Worm (Caenorhabditis elegans) whole organism, L1 larva: Measurements from ENCODE around the gene F45D3.1.

Experiments
- C16A3.4 ChIP-seq: fragments of 150-350 bp; optimal IDR thresholded peaks from 2 replicates; lab custom pipeline; 2014; ENCODE audit warnings: missing biosample characterization, missing genetic modification characterization
- F16B12.6 ChIP-seq: fragments of 150-350 bp; optimal IDR thresholded peaks from 2 replicates; lab custom pipeline; 2014; ENCODE audit warnings: missing biosample characterization, missing genetic modification characterization
- Y116A8C.19 ChIP-seq: sonication (generic microtip); optimal IDR thresholded peaks from 2 replicates; lab custom pipeline; 2016; ENCODE audit warnings: missing compliant biosample characterization, missing genetic modification characterization, borderline replicate concordance
- aly-2 ChIP-seq: fragments of 150-350 bp; optimal IDR thresholded peaks from 2 replicates; lab custom pipeline; 2014; ENCODE audit warnings: missing biosample characterization, missing genetic modification characterization
- ama-1 ChIP-seq: fragments of 150-350 bp; optimal IDR thresholded peaks from 2 replicates; lab custom pipeline; 2014
- ceh-63 ChIP-seq: fragments of 200-800 bp; sonication (Bioruptor generic); optimal IDR thresholded peaks from 2 replicates; lab custom pipeline; 2018; ENCODE audit warnings: mild to moderate bottlenecking, missing genetic modification characterization, missing compliant biosample characterization
- ceh-82 ChIP-seq, 3 experiments: fragments of 150-350 bp in 1 of 3; sonication (generic microtip) in 2 of 3; optimal IDR thresholded peaks; 2 replicates each; lab custom pipeline; 2014 to 2017; ENCODE audit warnings: missing biosample characterization in 3 of 3, missing genetic modification characterization in 3 of 3
- ces-1 ChIP-seq: fragments of 150-350 bp; optimal IDR thresholded peaks from 2 replicates; lab custom pipeline; 2014; ENCODE audit warnings: missing biosample characterization, missing genetic modification reagents, missing genetic modification characterization
- efl-1 ChIP-seq, 4 experiments: fragments of 150-350 bp; optimal IDR thresholded peaks in 3 of 4; peaks in 1 of 4; 1 replicate in 1 of 4; 2 replicates in 3 of 4; lab custom pipeline; 2014; ENCODE audit warnings: missing biosample characterization in 2 of 4, missing genetic modification characterization in 2 of 4, missing genetic modification reagents in 2 of 4
- efl-3 ChIP-seq: fragments of 200-800 bp; sonication (Bioruptor generic); optimal IDR thresholded peaks from 2 replicates; lab custom pipeline; 2018; ENCODE audit warnings: mild to moderate bottlenecking, missing genetic modification characterization, missing compliant biosample characterization
- elt-2 ChIP-seq: sonication (generic microtip); optimal IDR thresholded peaks from 2 replicates; lab custom pipeline; 2016; ENCODE audit warnings: missing genetic modification characterization, mild to moderate bottlenecking, inconsistent platforms, missing compliant biosample characterization, missing genetic modification reagents
- elt-3 ChIP-seq, 6 experiments: fragments of 150-350 bp in 1 of 6; sonication (generic microtip); optimal IDR thresholded peaks; 2 replicates each; lab custom pipeline; 2017 to 2018; ENCODE audit warnings: missing biosample characterization in 6 of 6, missing genetic modification characterization in 6 of 6, inconsistent platforms in 1 of 6
- ets-5 ChIP-seq: fragments of 200-800 bp; sonication (Bioruptor generic); IDR thresholded peaks from 2 replicates; pipeline ENCODE4 v1.3.6; 2022; ENCODE audit warnings: missing genetic modification characterization, missing compliant biosample characterization
- fkh-10 ChIP-seq: sonication (generic microtip); optimal IDR thresholded peaks from 2 replicates; lab custom pipeline; 2017; ENCODE audit warnings: missing biosample characterization, missing genetic modification reagents, missing genetic modification characterization
- fkh-8 ChIP-seq: sonication (generic microtip); optimal IDR thresholded peaks from 2 replicates; lab custom pipeline; 2016; ENCODE audit warnings: mild to moderate bottlenecking, missing genetic modification characterization, missing compliant biosample characterization
- fos-1 ChIP-seq: fragments of 150-350 bp; optimal IDR thresholded peaks from 2 replicates; lab custom pipeline; 2014; ENCODE audit warnings: missing biosample characterization, missing genetic modification characterization
- grh-1 ChIP-seq: fragments of 200-800 bp; sonication (Bioruptor generic); IDR thresholded peaks from 2 replicates; pipeline ENCODE4 v1.3.6; 2022; ENCODE audit warnings: missing genetic modification reagents, missing genetic modification characterization, missing compliant biosample characterization
- hlh-4 ChIP-seq: sonication (generic microtip); optimal IDR thresholded peaks from 2 replicates; lab custom pipeline; 2016; ENCODE audit warnings: mild to moderate bottlenecking, missing genetic modification characterization, missing compliant biosample characterization
- hpl-2 ChIP-seq: fragments of 150-350 bp; optimal IDR thresholded peaks from 2 replicates; lab custom pipeline; 2014; ENCODE audit warnings: missing biosample characterization, missing genetic modification reagents, missing genetic modification characterization
- irx-1 ChIP-seq: sonication (generic microtip); optimal IDR thresholded peaks from 2 replicates; lab custom pipeline; 2016; ENCODE audit warnings: missing genetic modification characterization, missing compliant biosample characterization
- isw-1 ChIP-seq: fragments of 200-800 bp; sonication (Bioruptor generic); IDR thresholded peaks from 2 replicates; pipeline ENCODE4 v1.3.6; 2022; ENCODE audit warnings: missing genetic modification characterization, missing compliant biosample characterization
- lin-13 ChIP-seq: fragments of 150-350 bp; optimal IDR thresholded peaks from 2 replicates; lab custom pipeline; 2014; ENCODE audit warnings: missing biosample characterization, missing genetic modification reagents, missing genetic modification characterization
- lin-14 ChIP-seq: fragments of 200-800 bp; sonication (Bioruptor generic); optimal IDR thresholded peaks from 2 replicates; lab custom pipeline; 2018; ENCODE audit warnings: mild to moderate bottlenecking, missing genetic modification characterization, moderate library complexity, missing compliant biosample characterization
- lir-3 ChIP-seq: sonication (generic microtip); optimal IDR thresholded peaks from 2 replicates; lab custom pipeline; 2016; ENCODE audit warnings: mild to moderate bottlenecking, missing genetic modification characterization, moderate library complexity, missing compliant biosample characterization; ENCODE audit not compliant: poor library complexity
- lsy-2 ChIP-seq, 2 experiments: fragments of 150-350 bp; optimal IDR thresholded peaks; 2 replicates each; lab custom pipeline; 2014; ENCODE audit warnings: missing biosample characterization in 2 of 2, missing genetic modification characterization in 2 of 2
- mdl-1 ChIP-seq, 2 experiments: fragments of 150-350 bp; optimal IDR thresholded peaks; 2 replicates each; lab custom pipeline; 2014 to 2017; ENCODE audit warnings: missing biosample characterization in 2 of 2, missing genetic modification characterization in 2 of 2, inconsistent platforms in 1 of 2
- mef-2 ChIP-seq: fragments of 150-350 bp; optimal IDR thresholded peaks from 2 replicates; lab custom pipeline; 2014; ENCODE audit warnings: missing biosample characterization, missing genetic modification characterization
- mep-1 ChIP-seq: fragments of 150-350 bp; optimal IDR thresholded peaks from 2 replicates; lab custom pipeline; 2014; ENCODE audit warnings: missing biosample characterization, missing genetic modification characterization
- nhr-19 ChIP-seq: fragments of 200-800 bp; sonication (Bioruptor generic); conservative IDR thresholded peaks from 2 replicates; pipeline ENCODE4 v1.3.6; 2022; ENCODE audit warnings: missing genetic modification characterization, missing compliant biosample characterization
- nhr-20 ChIP-seq: sonication (generic microtip); optimal IDR thresholded peaks from 2 replicates; lab custom pipeline; 2016; ENCODE audit warnings: mild to moderate bottlenecking, missing genetic modification characterization, missing compliant biosample characterization
- nhr-237 ChIP-seq: fragments of 150-350 bp; optimal IDR thresholded peaks from 2 replicates; lab custom pipeline; 2014; ENCODE audit warnings: missing biosample characterization, missing genetic modification characterization
- nhr-28 ChIP-seq: fragments of 150-350 bp; optimal IDR thresholded peaks from 2 replicates; lab custom pipeline; 2014; ENCODE audit warnings: missing biosample characterization, missing genetic modification characterization
- nhr-47 ChIP-seq: sonication (generic microtip); optimal IDR thresholded peaks from 2 replicates; lab custom pipeline; 2016; ENCODE audit warnings: mild to moderate bottlenecking, missing genetic modification characterization, moderate library complexity, missing compliant biosample characterization
- nhr-76 ChIP-seq: sonication (generic microtip); optimal IDR thresholded peaks from 2 replicates; lab custom pipeline; 2017; ENCODE audit warnings: missing biosample characterization, missing genetic modification characterization
- nhr-77 ChIP-seq: fragments of 150-350 bp; optimal IDR thresholded peaks from 2 replicates; lab custom pipeline; 2014; ENCODE audit warnings: missing biosample characterization, missing genetic modification characterization
- nhr-84 ChIP-seq: sonication (generic microtip); optimal IDR thresholded peaks from 2 replicates; lab custom pipeline; 2017; ENCODE audit warnings: missing biosample characterization, missing genetic modification characterization
- nhr-85 ChIP-seq: sonication (generic microtip); peaks from one replicate; lab custom pipeline; 2016; ENCODE audit warnings: missing genetic modification characterization, inconsistent platforms, missing compliant biosample characterization
- nhr-90 ChIP-seq: sonication (generic microtip); optimal IDR thresholded peaks from 2 replicates; lab custom pipeline; 2016; ENCODE audit warnings: mild to moderate bottlenecking, missing genetic modification characterization, missing compliant biosample characterization; ENCODE audit not compliant: poor library complexity
- pax-3 ChIP-seq: fragments of 200-800 bp; sonication (Bioruptor generic); optimal IDR thresholded peaks from 2 replicates; lab custom pipeline; 2018; ENCODE audit warnings: mild to moderate bottlenecking, missing genetic modification characterization, moderate library complexity, missing compliant biosample characterization
- rnt-1 ChIP-seq: sonication (generic microtip); optimal IDR thresholded peaks from 2 replicates; lab custom pipeline; 2016; ENCODE audit warnings: mild to moderate bottlenecking, missing genetic modification characterization, moderate library complexity, missing compliant biosample characterization
- skn-1 ChIP-seq: fragments of 150-350 bp; optimal IDR thresholded peaks from 2 replicates; lab custom pipeline; 2014; ENCODE audit warnings: missing biosample characterization, missing genetic modification characterization
- snpc-4 ChIP-seq: fragments of 150-350 bp; optimal IDR thresholded peaks from 2 replicates; lab custom pipeline; 2014; ENCODE audit warnings: missing biosample characterization, missing genetic modification characterization
- snu-23 ChIP-seq: sonication (generic microtip); optimal IDR thresholded peaks from 2 replicates; lab custom pipeline; 2016; ENCODE audit warnings: missing genetic modification characterization, missing compliant biosample characterization
- sptf-1 ChIP-seq: fragments of 150-350 bp; optimal IDR thresholded peaks from 2 replicates; lab custom pipeline; 2014; ENCODE audit warnings: missing biosample characterization, missing genetic modification characterization
- sup-37 ChIP-seq: fragments of 200-800 bp; sonication (Bioruptor generic); optimal IDR thresholded peaks from 2 replicates; lab custom pipeline; 2018; ENCODE audit warnings: mild to moderate bottlenecking, missing genetic modification characterization, missing compliant biosample characterization
- swsn-7 ChIP-seq: sonication (generic microtip); optimal IDR thresholded peaks from 2 replicates; lab custom pipeline; 2016; ENCODE audit warnings: missing genetic modification characterization, missing compliant biosample characterization
- tbx-2 ChIP-seq: sonication (generic microtip); optimal IDR thresholded peaks from 2 replicates; lab custom pipeline; 2016; ENCODE audit warnings: missing genetic modification characterization, missing compliant biosample characterization
- unc-130 ChIP-seq: fragments of 150-350 bp; optimal IDR thresholded peaks from 2 replicates; lab custom pipeline; 2017; ENCODE audit warnings: missing biosample characterization, missing genetic modification characterization, inconsistent platforms
- unc-98 ChIP-seq: fragments of 200-800 bp; sonication (Bioruptor generic); IDR thresholded peaks from 2 replicates; pipeline ENCODE4 v1.3.6; 2022; ENCODE audit warnings: missing genetic modification characterization, missing compliant biosample characterization
- zip-4 ChIP-seq: fragments of 200-800 bp; sonication (Bioruptor generic); optimal IDR thresholded peaks from 2 replicates; lab custom pipeline; 2018; ENCODE audit warnings: mild to moderate bottlenecking, missing genetic modification characterization, moderate library complexity, missing compliant biosample characterization
- ztf-4 ChIP-seq: fragments of 150-350 bp; optimal IDR thresholded peaks from 2 replicates; lab custom pipeline; 2014; ENCODE audit warnings: missing biosample characterization, missing genetic modification characterization

F45D3.1 gene

DNA sequence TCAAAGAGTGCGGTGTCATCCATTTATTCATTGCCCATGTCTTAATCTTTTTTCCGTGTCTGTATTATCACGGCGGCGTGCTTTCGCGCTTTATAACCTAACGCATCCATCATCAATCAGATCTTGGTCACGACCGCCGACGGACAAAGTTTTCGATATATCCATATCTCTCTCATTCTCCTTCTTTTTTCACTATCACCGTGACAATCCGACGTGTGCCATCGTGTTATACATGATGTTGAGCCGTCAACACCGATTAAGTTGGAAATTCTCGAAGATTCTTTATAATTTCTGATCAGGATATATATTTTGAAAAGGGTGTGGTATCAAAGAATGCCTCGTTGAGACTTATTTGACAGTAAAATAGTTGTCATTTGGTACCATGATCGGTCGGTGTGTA, 30.0 kb downstream of the F45D3.1 start (continued):
- TF ChIP-seq ceh-82 (tag; optimal IDR thresholded peaks at IDR 0.05; lab: Kevin White, UChicago), result no peak
- TF ChIP-seq swsn-7, result no peak
- TF ChIP-seq rnt-1 (tag; lab: Kevin White, UChicago), result no peak
- TF ChIP-seq snu-23, result peak; percentile 25
- TF ChIP-seq sup-37 (GFP tag; lab: Kevin White, UChicago), result no peak
- TF ChIP-seq nhr-85 (tag; lab: Kevin White, UChicago), result peak; percentile 92
- TF ChIP-seq isw-1 (GFP tag; lab: Robert Waterston, UW), result no peak
- TF ChIP-seq nhr-28, result no peak
- no peak for TF ChIP-seq lsy-2 (tag; optimal IDR thresholded peaks at IDR 0.05; lab: Kevin White, UChicago)
- TF ChIP-seq nhr-19 (GFP tag; lab: Robert Waterston, UW), result peak; percentile 43
- TF ChIP-seq tbx-2 (tag; lab: Kevin White, UChicago), result peak; percentile 63
- TF ChIP-seq nhr-20 (tag; lab: Kevin White, UChicago), result peak; percentile 61
- TF ChIP-seq pax-3 (tag; lab: Kevin White, UChicago), result peak; percentile 35

DNA sequence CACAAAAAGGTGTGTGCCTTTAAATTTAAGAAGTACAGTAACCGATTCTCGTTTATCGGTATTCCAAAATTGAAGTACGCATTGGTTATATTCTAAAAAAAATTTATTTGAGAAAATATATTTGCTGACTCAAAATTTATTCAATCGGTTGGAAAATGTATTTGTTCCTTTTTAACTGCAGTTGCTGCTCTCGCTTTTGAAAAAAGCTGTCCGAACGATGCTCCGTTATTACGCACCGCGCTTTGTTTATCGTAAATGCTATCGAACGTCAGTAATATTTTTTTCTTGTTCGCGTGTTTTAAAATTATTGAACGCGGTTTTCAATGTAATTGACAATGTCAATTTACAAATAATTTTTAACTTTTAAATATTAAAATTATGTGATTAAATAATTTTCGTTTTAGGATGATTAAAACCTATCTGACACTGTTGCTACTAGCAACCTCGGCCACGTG, 33.5 kb downstream of the F45D3.1 start, which contains the start of gene sel-1:
TSS of gene sel-1 (plus strand) at position 405 of the 455 bp plus-strand sequence.
- TF ChIP-seq snu-23, result peak; percentile 36
- TF ChIP-seq nhr-90, result peak; percentile 29
- TF ChIP-seq efl-1 (optimal IDR thresholded peaks at IDR 0.05; lab: Kevin White, UChicago), result peak in 1 of 2 experiments; percentile 41
- TF ChIP-seq efl-1 (GFP tag; optimal IDR thresholded peaks at IDR 0.05 in 1 of 2; lab: Kevin White, UChicago), result peak in 1 of 2 experiments; percentile 40
- no peak for TF ChIP-seq nhr-84 (tag; lab: Kevin White, UChicago)
- no peak for TF ChIP-seq nhr-237
- TF ChIP-seq nhr-76, result no peak
- no peak for TF ChIP-seq ets-5 (GFP tag; lab: Robert Waterston, UW)
- TF ChIP-seq ama-1 (lab: Kevin White, UChicago), result no peak
- no peak for TF ChIP-seq ztf-4 (tag; lab: Kevin White, UChicago)
- no peak for TF ChIP-seq unc-98 (GFP tag; lab: Robert Waterston, UW)
- TF ChIP-seq elt-3 (tag; optimal IDR thresholded peaks at IDR 0.05; lab: Kevin White, UChicago), result no peak
- TF ChIP-seq mdl-1 (tag; optimal IDR thresholded peaks at IDR 0.05; lab: Kevin White, UChicago), result no peak
- peak; percentile 42 for TF ChIP-seq mep-1 (tag; lab: Kevin White, UChicago)
- TF ChIP-seq efl-3 (GFP tag; lab: Kevin White, UChicago), result no peak
- TF ChIP-seq sup-37 (GFP tag; lab: Kevin White, UChicago), result no peak
- TF ChIP-seq nhr-47 (tag; lab: Kevin White, UChicago), result peak; percentile 2
- peak; percentile 12 for TF ChIP-seq nhr-20 (tag; lab: Kevin White, UChicago)
- no peak for TF ChIP-seq skn-1 (tag; lab: Kevin White, UChicago)
- no peak for TF ChIP-seq hpl-2
- no peak for TF ChIP-seq Y116A8C.19
- TF ChIP-seq irx-1, result no peak
- TF ChIP-seq fos-1 (tag; lab: Kevin White, UChicago), result no peak
- TF ChIP-seq ceh-63 (GFP tag; lab: Kevin White, UChicago), result no peak
- TF ChIP-seq C16A3.4 (tag; lab: Kevin White, UChicago), result no peak
- no peak for TF ChIP-seq grh-1 (GFP tag; lab: Robert Waterston, UW)
- TF ChIP-seq hlh-4 (tag; lab: Kevin White, UChicago), result no peak
- TF ChIP-seq F16B12.6 (tag; lab: Kevin White, UChicago), result peak; percentile 1
- TF ChIP-seq lin-13, result no peak
- no peak for TF ChIP-seq nhr-77 (tag; lab: Kevin White, UChicago)
- no peak for TF ChIP-seq fkh-8 (tag; lab: Kevin White, UChicago)
- no peak for TF ChIP-seq ceh-82 (tag; optimal IDR thresholded peaks at IDR 0.05; lab: Kevin White, UChicago)
- no peak for TF ChIP-seq elt-2
- no peak for TF ChIP-seq unc-130 (tag; lab: Kevin White, UChicago)
- TF ChIP-seq aly-2 (tag; lab: Kevin White, UChicago), result no peak
- no peak for TF ChIP-seq zip-4 (GFP tag; lab: Kevin White, UChicago)
- no peak for TF ChIP-seq ces-1 (GFP tag; lab: Kevin White, UChicago)
- no peak for TF ChIP-seq snpc-4
- TF ChIP-seq sptf-1, result no peak
- no peak for TF ChIP-seq lin-14 (GFP tag; lab: Kevin White, UChicago)
- TF ChIP-seq lir-3, result no peak
- no peak for TF ChIP-seq fkh-10 (GFP tag; lab: Kevin White, UChicago)
- TF ChIP-seq rnt-1 (tag; lab: Kevin White, UChicago), result peak; percentile 14
- no peak for TF ChIP-seq mef-2
